Fruit fly (Drosophila melanogaster) whole organism, prepupa: ENCODE data around the gene dachs.

Experiments used
- CG10631 ChIP-seq: fragments of 200-800 bp; sonication (Bioruptor generic); optimal IDR thresholded peaks from 2 replicates; lab custom pipeline; 2016; ENCODE audit warnings: missing biosample characterization, missing genetic modification characterization
- CG10669 ChIP-seq: fragments of 200-800 bp; sonication (Bioruptor generic); optimal IDR thresholded peaks from 3 replicates; lab custom pipeline; 2018; ENCODE audit warnings: missing biosample characterization, mild to moderate bottlenecking, missing genetic modification characterization, moderate library complexity
- CG11294 ChIP-seq: fragments of 200-800 bp; sonication (Bioruptor generic); IDR thresholded peaks from 2 replicates; pipeline ENCODE4 v1.3.6; 2022; ENCODE audit warnings: missing biosample characterization, missing genetic modification characterization
- CG11902 ChIP-seq: fragments of 200-800 bp; sonication (Bioruptor generic); optimal IDR thresholded peaks from 3 replicates; lab custom pipeline; 2016; ENCODE audit warnings: missing biosample characterization, missing genetic modification characterization
- CG15336 ChIP-seq: fragments of 200-800 bp; sonication (Bioruptor generic); IDR thresholded peaks from 2 replicates; pipeline ENCODE4 v1.3.6; 2022; ENCODE audit warnings: missing biosample characterization, missing genetic modification characterization
- CG1621 ChIP-seq: fragments of 200-800 bp; sonication (Bioruptor generic); optimal IDR thresholded peaks from 3 replicates; lab custom pipeline; 2018; ENCODE audit warnings: missing biosample characterization, mild to moderate bottlenecking, missing genetic modification characterization
- CG16779 ChIP-seq: fragments of 200-800 bp; sonication (Bioruptor generic); optimal IDR thresholded peaks from 3 replicates; lab custom pipeline; 2017; ENCODE audit warnings: missing biosample characterization, mild to moderate bottlenecking, missing genetic modification characterization
- CG31627 ChIP-seq: fragments of 200-800 bp; sonication (Bioruptor generic); optimal IDR thresholded peaks from 3 replicates; lab custom pipeline; 2016; ENCODE audit warnings: missing biosample characterization, missing genetic modification characterization
- CG34406 ChIP-seq: fragments of 200-800 bp; sonication (Bioruptor generic); optimal IDR thresholded peaks from 3 replicates; lab custom pipeline; 2016; ENCODE audit warnings: missing biosample characterization, missing genetic modification characterization
- CG3919 ChIP-seq: fragments of 200-800 bp; sonication (Bioruptor generic); optimal IDR thresholded peaks from 3 replicates; lab custom pipeline; 2016; ENCODE audit warnings: missing biosample characterization, missing genetic modification characterization
- CG4318 ChIP-seq: fragments of 200-800 bp; sonication (Bioruptor generic); optimal IDR thresholded peaks from 3 replicates; lab custom pipeline; 2017; ENCODE audit warnings: missing biosample characterization, mild to moderate bottlenecking, missing genetic modification characterization
- CG6163 ChIP-seq: fragments of 200-800 bp; sonication (Bioruptor generic); IDR thresholded peaks from 3 replicates; pipeline ENCODE4 v1.3.6; 2022; ENCODE audit warnings: missing biosample characterization, missing genetic modification characterization
- CG6854 ChIP-seq: fragments of 200-800 bp; sonication (Bioruptor generic); optimal IDR thresholded peaks from 2 replicates; lab custom pipeline; 2017; ENCODE audit warnings: missing biosample characterization, mild to moderate bottlenecking, missing genetic modification characterization
- CG7368 ChIP-seq: fragments of 200-800 bp; sonication (Bioruptor generic); optimal IDR thresholded peaks from 3 replicates; lab custom pipeline; 2016; ENCODE audit warnings: missing biosample characterization, missing genetic modification characterization
- CG8119 ChIP-seq: fragments of 200-800 bp; sonication (Bioruptor generic); IDR thresholded peaks from 3 replicates; pipeline ENCODE4 v1.3.6; 2022; ENCODE audit warnings: missing biosample characterization, missing genetic modification characterization
- CG8632 ChIP-seq: fragments of 200-800 bp; sonication (Bioruptor generic); optimal IDR thresholded peaks from 3 replicates; lab custom pipeline; 2016; ENCODE audit warnings: missing biosample characterization, missing genetic modification characterization
- Eip78C ChIP-seq: fragments of 200-800 bp; sonication (Bioruptor generic); peaks from one replicate; lab custom pipeline; 2016; ENCODE audit warnings: missing biosample characterization, missing genetic modification characterization
- Eip93F ChIP-seq: fragments of 200-800 bp; sonication (Bioruptor generic); optimal IDR thresholded peaks from 2 replicates; lab custom pipeline; 2016; ENCODE audit warnings: missing biosample characterization, mild to moderate bottlenecking, missing genetic modification characterization
- Ets96B ChIP-seq: fragments of 200-800 bp; optimal IDR thresholded peaks from 2 replicates; lab custom pipeline; 2019; ENCODE audit warnings: missing biosample characterization, mild to moderate bottlenecking, missing genetic modification characterization, moderate library complexity
- Hr38 ChIP-seq: sonication (Bioruptor generic); optimal IDR thresholded peaks from 2 replicates; lab custom pipeline; 2016; ENCODE audit warnings: missing biosample characterization, missing genetic modification characterization
- Hr39 ChIP-seq: fragments of 200-800 bp; sonication (Bioruptor generic); optimal IDR thresholded peaks from 2 replicates; lab custom pipeline; 2016; ENCODE audit warnings: missing biosample characterization, missing genetic modification characterization
- Hr4 ChIP-seq: fragments of 200-800 bp; sonication (Bioruptor generic); optimal IDR thresholded peaks from 3 replicates; lab custom pipeline; 2016; ENCODE audit warnings: missing biosample characterization, missing genetic modification characterization
- Met ChIP-seq: fragments of 200-800 bp; sonication (Bioruptor generic); optimal IDR thresholded peaks from 3 replicates; lab custom pipeline; 2016; ENCODE audit warnings: missing biosample characterization, missing genetic modification characterization
- OdsH ChIP-seq: fragments of 200-800 bp; sonication (Bioruptor generic); optimal IDR thresholded peaks from 3 replicates; lab custom pipeline; 2016; ENCODE audit warnings: missing biosample characterization, missing genetic modification characterization
- Smox ChIP-seq: fragments of 200-800 bp; sonication (Bioruptor generic); optimal IDR thresholded peaks from 3 replicates; lab custom pipeline; 2016; ENCODE audit warnings: missing biosample characterization, missing genetic modification characterization
- Sox14 ChIP-seq: fragments of 200-800 bp; sonication (Bioruptor generic); optimal IDR thresholded peaks from 3 replicates; lab custom pipeline; 2016; ENCODE audit warnings: missing biosample characterization, missing genetic modification characterization
- Sox15 ChIP-seq: fragments of 200-800 bp; sonication (Bioruptor generic); optimal IDR thresholded peaks from 3 replicates; lab custom pipeline; 2016; ENCODE audit warnings: missing biosample characterization, missing genetic modification characterization
- acj6 ChIP-seq: fragments of 200-800 bp; sonication (Bioruptor generic); optimal IDR thresholded peaks from 3 replicates; lab custom pipeline; 2016; ENCODE audit warnings: missing biosample characterization, missing genetic modification characterization
- cyc ChIP-seq: fragments of 200-800 bp; sonication (Bioruptor generic); optimal IDR thresholded peaks from 3 replicates; lab custom pipeline; 2016; ENCODE audit warnings: missing biosample characterization, missing genetic modification characterization
- dac ChIP-seq: fragments of 200-800 bp; sonication (Bioruptor generic); optimal IDR thresholded peaks from 2 replicates; lab custom pipeline; 2017; ENCODE audit warnings: missing biosample characterization, mild to moderate bottlenecking, missing genetic modification characterization
- dsx ChIP-seq: fragments of 200-800 bp; optimal IDR thresholded peaks from 3 replicates; lab custom pipeline; 2019; ENCODE audit warnings: missing biosample characterization, mild to moderate bottlenecking, missing genetic modification characterization, moderate library complexity; ENCODE audit not compliant: poor library complexity, severe bottlenecking
- eg ChIP-seq: fragments of 200-800 bp; sonication (Bioruptor generic); IDR thresholded peaks from 3 replicates; pipeline ENCODE4 v1.3.6; 2022; ENCODE audit warnings: missing biosample characterization, missing genetic modification characterization
- esn ChIP-seq: fragments of 200-800 bp; sonication (Bioruptor generic); optimal IDR thresholded peaks from 2 replicates; lab custom pipeline; 2016; ENCODE audit warnings: missing biosample characterization, mild to moderate bottlenecking, missing genetic modification characterization, moderate library complexity
- fd59A ChIP-seq: fragments of 200-800 bp; sonication (Bioruptor generic); optimal IDR thresholded peaks from 2 replicates; lab custom pipeline; 2017; ENCODE audit warnings: missing biosample characterization, mild to moderate bottlenecking, missing genetic modification characterization, missing genetic modification reagents
- fd85E ChIP-seq: fragments of 200-800 bp; sonication (Bioruptor generic); optimal IDR thresholded peaks from 3 replicates; lab custom pipeline; 2016; ENCODE audit warnings: missing biosample characterization, missing genetic modification characterization
- fkh ChIP-seq: fragments of 200-800 bp; sonication (Bioruptor generic); optimal IDR thresholded peaks from 3 replicates; lab custom pipeline; 2017; ENCODE audit warnings: missing biosample characterization, mild to moderate bottlenecking, missing genetic modification characterization, moderate library complexity
- lz ChIP-seq: fragments of 200-800 bp; sonication (Bioruptor generic); optimal IDR thresholded peaks from 3 replicates; lab custom pipeline; 2016; ENCODE audit warnings: missing biosample characterization, missing genetic modification characterization
- net ChIP-seq: fragments of 200-800 bp; sonication (Bioruptor generic); optimal IDR thresholded peaks from 3 replicates; lab custom pipeline; 2016; ENCODE audit warnings: missing biosample characterization, missing genetic modification characterization
- svp ChIP-seq: fragments of 200-800 bp; sonication (Bioruptor generic); peaks from one replicate; lab custom pipeline; 2016; ENCODE audit warnings: missing biosample characterization, missing genetic modification characterization
- topi ChIP-seq: fragments of 200-800 bp; sonication (Bioruptor generic); optimal IDR thresholded peaks from 3 replicates; lab custom pipeline; 2016; ENCODE audit warnings: missing biosample characterization, missing genetic modification characterization
- vri ChIP-seq: fragments of 200-800 bp; sonication (Bioruptor generic); optimal IDR thresholded peaks from 3 replicates; lab custom pipeline; 2016; ENCODE audit warnings: missing biosample characterization, mild to moderate bottlenecking, missing genetic modification characterization

dachs gene

dm6 chr2L:8517256-8517694, 50.7 kb downstream of the dachs start, which contains the start of the genes mRpL51 and Uba4 (continued):
- TF ChIP-seq CG8119 (GFP tag; lab: Robert Waterston, UW): no peak
- no peak for TF ChIP-seq fd85E (GFP tag; lab: Kevin White, UChicago)
- TF ChIP-seq CG31627: peak; percentile 55
- TF ChIP-seq Hr4 (GFP tag; lab: Kevin White, UChicago): no peak
- peak; percentile 19 for TF ChIP-seq cyc
- no peak for TF ChIP-seq fd59A
- no peak for TF ChIP-seq CG7368 (GFP tag; lab: Kevin White, UChicago)
- TF ChIP-seq Sox15 (GFP tag; lab: Kevin White, UChicago): no peak
- TF ChIP-seq topi (GFP tag; lab: Kevin White, UChicago): peak; percentile 57
- no peak for TF ChIP-seq CG11294 (GFP tag; lab: Robert Waterston, UW)
- no peak for TF ChIP-seq Smox (GFP tag; lab: Kevin White, UChicago)
- no peak for TF ChIP-seq dac (GFP tag; lab: Kevin White, UChicago)
- TF ChIP-seq OdsH: peak; percentile 56
- no peak for TF ChIP-seq svp (GFP tag; lab: Kevin White, UChicago)
- TF ChIP-seq Eip93F (GFP tag; lab: Kevin White, UChicago): no peak
- peak; percentile 54 for TF ChIP-seq Sox14 (GFP tag; lab: Kevin White, UChicago)
- peak; percentile 84 for TF ChIP-seq vri (GFP tag; lab: Kevin White, UChicago)
- no peak for TF ChIP-seq CG16779 (tag; lab: Kevin White, UChicago)
- no peak for TF ChIP-seq CG4318 (GFP tag; lab: Kevin White, UChicago)
- peak; percentile 42 for TF ChIP-seq Hr39 (GFP tag; lab: Kevin White, UChicago)
- TF ChIP-seq CG10631 (GFP tag; lab: Kevin White, UChicago): peak; percentile 41
- peak; percentile 69 for TF ChIP-seq esn
- TF ChIP-seq net: no peak
- no peak for TF ChIP-seq CG10669 (GFP tag; lab: Kevin White, UChicago)
- TF ChIP-seq Hr38 (GFP tag; lab: Kevin White, UChicago): no peak
- no peak for TF ChIP-seq CG1621 (tag; lab: Kevin White, UChicago)
- peak; percentile 39 for TF ChIP-seq CG34406
- TF ChIP-seq Met (GFP tag; lab: Kevin White, UChicago): no peak
- no peak for TF ChIP-seq dsx (GFP tag; lab: Kevin White, UChicago)
- TF ChIP-seq CG8632: no peak
- peak; percentile 53 for TF ChIP-seq acj6 (GFP tag; lab: Kevin White, UChicago)
- no peak for TF ChIP-seq fkh (GFP tag; lab: Kevin White, UChicago)

DNA sequence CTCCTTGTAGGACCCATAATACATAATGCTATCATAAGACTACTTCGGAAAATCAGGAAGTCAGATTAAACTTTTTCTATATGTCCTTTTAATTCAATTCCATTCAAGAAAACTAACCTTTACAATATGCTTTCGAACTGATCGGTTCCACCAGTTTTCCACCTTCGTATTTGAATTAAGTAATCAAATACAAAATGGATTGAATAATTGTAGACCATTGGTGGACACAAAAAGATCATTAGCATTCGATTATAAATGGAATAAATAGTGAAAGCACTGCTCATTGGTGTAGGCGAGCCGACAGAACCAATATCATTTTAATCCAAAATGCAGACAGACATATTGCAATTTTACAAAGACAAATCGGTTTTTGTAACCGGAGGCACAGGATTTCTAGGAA, 52.8 kb downstream of the dachs start, which contains the start of gene Sgp:
Gene Sgp, plus strand, starts transcription at position 301 of the 400 bp plus-strand sequence.
- no peak for TF ChIP-seq CG15336 (GFP tag; lab: Robert Waterston, UW)
- no peak for TF ChIP-seq CG6854 (GFP tag; lab: Kevin White, UChicago)
- TF ChIP-seq CG34406: no peak
- TF ChIP-seq lz (GFP tag; lab: Kevin White, UChicago): no peak
- TF ChIP-seq, all 60 proteins: peak for 0

DNA sequence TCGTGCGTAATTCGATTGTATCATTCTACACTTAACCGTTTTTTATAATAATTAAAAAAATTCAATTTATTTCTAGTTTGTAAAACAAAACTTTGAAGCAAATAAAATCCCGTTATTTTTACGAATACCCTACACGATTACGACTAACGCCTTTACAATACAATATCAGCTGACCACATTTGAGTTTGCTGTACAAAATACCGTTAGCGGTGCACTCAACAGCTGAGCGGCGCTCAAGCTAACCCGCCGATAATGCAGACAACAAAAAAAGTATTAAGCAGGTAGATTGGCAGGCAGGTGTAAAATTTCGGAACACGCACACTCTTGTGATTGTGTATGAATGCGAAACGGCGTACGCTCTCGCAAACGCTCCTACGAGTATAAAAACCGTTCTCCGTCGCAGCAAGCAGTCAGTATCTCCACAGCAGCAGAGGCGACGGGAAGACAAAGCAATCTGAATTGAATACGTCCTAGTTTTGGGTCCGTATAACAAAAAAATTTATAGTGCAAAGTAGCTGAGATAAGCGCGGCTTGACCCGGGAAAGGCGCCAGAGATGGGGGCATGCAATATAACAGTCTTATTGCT, 55.2 kb downstream of the dachs start, which contains the start of gene Acer:
Gene Acer, plus strand, starts transcription at position 210 of the 586 bp plus-strand sequence.
- peak; percentile 86 for TF ChIP-seq svp (GFP tag; lab: Kevin White, UChicago)
- no peak for TF ChIP-seq CG10631 (GFP tag; lab: Kevin White, UChicago)
- no peak for TF ChIP-seq CG3919
- TF ChIP-seq Sox14 (GFP tag; lab: Kevin White, UChicago): peak; percentile 16
- TF ChIP-seq CG6163 (GFP tag; lab: Robert Waterston, UW): peak; percentile 41; the same call in 1 of the 3 replicates
- TF ChIP-seq Ets96B (tag; lab: Kevin White, UChicago): no peak
- TF ChIP-seq CG4318 (GFP tag; lab: Kevin White, UChicago): no peak
- TF ChIP-seq esn: peak; percentile 26
- TF ChIP-seq CG15336 (GFP tag; lab: Robert Waterston, UW): peak; percentile 51
- TF ChIP-seq eg (GFP tag; lab: Robert Waterston, UW): no peak
- no peak for TF ChIP-seq CG11902
- TF ChIP-seq Eip78C (GFP tag; lab: Kevin White, UChicago): peak; percentile 55
- TF ChIP-seq Hr4 (GFP tag; lab: Kevin White, UChicago): peak; percentile 6
- TF ChIP-seq CG1621 (tag; lab: Kevin White, UChicago): peak; percentile 22
- no peak for TF ChIP-seq CG31627
- no peak for TF ChIP-seq topi (GFP tag; lab: Kevin White, UChicago)
- TF ChIP-seq CG6854 (GFP tag; lab: Kevin White, UChicago): peak; percentile 12
- TF ChIP-seq CG34406: no peak
